Fruit fly (Drosophila melanogaster) whole organism, embryonic: ENCODE measurements around the gene CG2854.

ENCODE experiments used
- Blimp-1 ChIP-seq: fragments of 200-800 bp; sonication (Bioruptor generic); optimal IDR thresholded peaks from 3 replicates; lab custom pipeline; 2018; ENCODE audit warnings: missing biosample characterization, missing genetic modification characterization, mild to moderate bottlenecking, moderate library complexity, missing genetic modification reagents
- CG10267 ChIP-seq: fragments of 200-800 bp; sonication (Bioruptor generic); optimal IDR thresholded peaks from 2 replicates; lab custom pipeline; 2018; ENCODE audit warnings: missing biosample characterization, mild to moderate bottlenecking, missing genetic modification characterization, moderate library complexity
- CG11093 ChIP-seq: fragments of 200-800 bp; sonication (Bioruptor generic); IDR thresholded peaks from 3 replicates; pipeline ENCODE4 v1.3.6; 2022; ENCODE audit warnings: missing biosample characterization, missing genetic modification characterization
- CG11456 ChIP-seq: fragments of 200-800 bp; sonication (Bioruptor generic); IDR thresholded peaks from 3 replicates; pipeline ENCODE4 v1.3.6; 2022; ENCODE audit warnings: missing biosample characterization, missing genetic modification characterization
- CG11504 ChIP-seq: fragments of 200-800 bp; sonication (Bioruptor generic); optimal IDR thresholded peaks from 3 replicates; lab custom pipeline; 2019; ENCODE audit warnings: missing biosample characterization, mild to moderate bottlenecking, missing genetic modification characterization, moderate library complexity
- CG12299 ChIP-seq: fragments of 200-800 bp; sonication (Bioruptor generic); optimal IDR thresholded peaks from 2 replicates; lab custom pipeline; 2018; ENCODE audit warnings: missing biosample characterization, mild to moderate bottlenecking, missing genetic modification characterization
- CG1233 ChIP-seq: fragments of 200-800 bp; sonication (Bioruptor generic); optimal IDR thresholded peaks from 4 replicates; lab custom pipeline; 2018; ENCODE audit warnings: missing biosample characterization, mild to moderate bottlenecking, missing genetic modification characterization
- CG14014 ChIP-seq: fragments of 200-800 bp; sonication (Bioruptor generic); IDR thresholded peaks from 2 replicates; pipeline ENCODE4 v1.3.6; 2022; ENCODE audit warnings: missing biosample characterization, missing genetic modification characterization
- CG16813 ChIP-seq: fragments of 200-800 bp; sonication (Bioruptor generic); IDR thresholded peaks from 3 replicates; pipeline ENCODE4 v1.3.6; 2022; ENCODE audit warnings: missing biosample characterization, missing genetic modification characterization; ENCODE audit not compliant: partially characterized antibody
- CG16815 ChIP-seq: fragments of 200-800 bp; sonication (Bioruptor generic); optimal IDR thresholded peaks from 3 replicates; lab custom pipeline; 2017; ENCODE audit warnings: missing biosample characterization, mild to moderate bottlenecking, missing genetic modification characterization
- CG18764 ChIP-seq: fragments of 200-800 bp; sonication (Bioruptor generic); optimal IDR thresholded peaks from 3 replicates; lab custom pipeline; 2016; ENCODE audit warnings: missing biosample characterization, missing genetic modification characterization
- CG2199 ChIP-seq: fragments of 200-800 bp; sonication (Bioruptor generic); IDR thresholded peaks from 3 replicates; pipeline ENCODE4 v1.3.6; 2022; ENCODE audit warnings: missing biosample characterization, missing genetic modification characterization
- CG2678 ChIP-seq: fragments of 200-800 bp; sonication (Bioruptor generic); optimal IDR thresholded peaks from 3 replicates; lab custom pipeline; 2019; ENCODE audit warnings: missing biosample characterization, mild to moderate bottlenecking, missing genetic modification characterization, moderate library complexity
- CG32772 ChIP-seq: fragments of 200-800 bp; sonication (Bioruptor generic); IDR thresholded peaks from 2 replicates; pipeline ENCODE4 v1.3.6; 2022; ENCODE audit warnings: missing biosample characterization, missing genetic modification characterization
- CG3995 ChIP-seq: fragments of 200-800 bp; sonication (Bioruptor generic); optimal IDR thresholded peaks from 3 replicates; lab custom pipeline; 2016; ENCODE audit warnings: missing biosample characterization, missing genetic modification characterization
- CG4617 ChIP-seq: fragments of 200-800 bp; sonication (Bioruptor generic); optimal IDR thresholded peaks from 3 replicates; lab custom pipeline; 2016; ENCODE audit warnings: missing biosample characterization, missing genetic modification characterization, borderline replicate concordance
- CG6854 ChIP-seq: fragments of 200-800 bp; sonication (Bioruptor generic); optimal IDR thresholded peaks from 3 replicates; lab custom pipeline; 2017; ENCODE audit warnings: missing biosample characterization, mild to moderate bottlenecking, missing genetic modification characterization
- CG7271 ChIP-seq: fragments of 200-800 bp; sonication (Bioruptor generic); optimal IDR thresholded peaks from 2 replicates; lab custom pipeline; 2018; ENCODE audit warnings: missing biosample characterization, mild to moderate bottlenecking, missing genetic modification characterization, moderate library complexity
- CG9609 ChIP-seq: fragments of 200-800 bp; sonication (Bioruptor generic); optimal IDR thresholded peaks from 3 replicates; lab custom pipeline; 2016; ENCODE audit warnings: missing biosample characterization, missing genetic modification characterization
- CkIIα-i1 ChIP-seq: fragments of 200-800 bp; sonication (Bioruptor generic); IDR thresholded peaks from 2 replicates; pipeline ENCODE4 v1.3.6; 2022; ENCODE audit warnings: missing biosample characterization, missing genetic modification characterization
- CoRest ChIP-seq: fragments of 200-800 bp; sonication (Bioruptor generic); optimal IDR thresholded peaks from 3 replicates; lab custom pipeline; 2018; ENCODE audit warnings: missing biosample characterization, mild to moderate bottlenecking, missing genetic modification characterization, moderate library complexity
- Deaf1 ChIP-seq: fragments of 200-800 bp; optimal IDR thresholded peaks from 3 replicates; lab custom pipeline; 2019; ENCODE audit warnings: missing biosample characterization, mild to moderate bottlenecking, missing genetic modification characterization, moderate library complexity
- E2f1 ChIP-seq: fragments of 200-800 bp; sonication (Bioruptor generic); IDR thresholded peaks from 2 replicates; pipeline ENCODE4 v1.3.6; 2022; ENCODE audit warnings: missing biosample characterization, missing genetic modification characterization
- Hr39 ChIP-seq: fragments of >200 bp; optimal IDR thresholded peaks from 2 replicates; lab custom pipeline; 2017
- Kr ChIP-seq: fragments of 200-800 bp; sonication (Bioruptor generic); optimal IDR thresholded peaks from 2 replicates; lab custom pipeline; 2017; ENCODE audit warnings: missing biosample characterization, mild to moderate bottlenecking, missing genetic modification characterization
- Lhr ChIP-seq: fragments of 200-800 bp; sonication (Bioruptor generic); optimal IDR thresholded peaks from 3 replicates; lab custom pipeline; 2017; ENCODE audit warnings: mild to moderate bottlenecking, missing biosample characterization, missing genetic modification reagents, missing genetic modification characterization
- Lpt ChIP-seq: fragments of >200 bp; optimal IDR thresholded peaks from 2 replicates; lab custom pipeline; 2018; ENCODE audit warnings: missing biosample characterization, missing genetic modification characterization
- Max ChIP-seq: fragments of 200-800 bp; sonication (Bioruptor generic); optimal IDR thresholded peaks from 2 replicates; lab custom pipeline; 2016; ENCODE audit warnings: missing biosample characterization, mild to moderate bottlenecking, missing genetic modification characterization
- Ravus ChIP-seq: fragments of 200-800 bp; sonication (Bioruptor generic); IDR thresholded peaks from 2 replicates; pipeline ENCODE4 v1.3.6; 2022; ENCODE audit warnings: missing biosample characterization, missing genetic modification characterization
- Rfx ChIP-seq: fragments of 200-800 bp; sonication (Bioruptor generic); IDR thresholded peaks from 2 replicates; pipeline ENCODE4 v1.3.6; 2022; ENCODE audit warnings: missing biosample characterization, missing genetic modification characterization
- Xrp1 ChIP-seq: fragments of 200-800 bp; sonication (Bioruptor generic); IDR thresholded peaks from 2 replicates; pipeline ENCODE4 v1.3.6; 2022; ENCODE audit warnings: missing biosample characterization, missing genetic modification characterization
- ac ChIP-seq: fragments of 200-800 bp; sonication (Bioruptor generic); optimal IDR thresholded peaks from 3 replicates; lab custom pipeline; 2017; ENCODE audit warnings: missing biosample characterization, mild to moderate bottlenecking, missing genetic modification characterization
- ap ChIP-seq: fragments of 200-800 bp; sonication (Bioruptor generic); IDR thresholded peaks from 2 replicates; pipeline ENCODE4 v1.3.6; 2022; ENCODE audit warnings: missing biosample characterization, missing genetic modification characterization
- ci ChIP-seq: fragments of 200-800 bp; sonication (Bioruptor generic); IDR thresholded peaks from 3 replicates; pipeline ENCODE4 v1.3.6; 2022; ENCODE audit warnings: missing biosample characterization, missing genetic modification characterization
- danr ChIP-seq: fragments of 200-800 bp; sonication (Bioruptor generic); IDR thresholded peaks from 2 replicates; pipeline ENCODE4 v1.3.6; 2022; ENCODE audit warnings: missing biosample characterization, missing genetic modification characterization
- dati ChIP-seq: fragments of 200-800 bp; sonication (Bioruptor generic); IDR thresholded peaks from 2 replicates; pipeline ENCODE4 v1.3.6; 2022; ENCODE audit warnings: missing biosample characterization, missing genetic modification characterization
- disco-r ChIP-seq: fragments of 200-800 bp; sonication (Bioruptor generic); optimal IDR thresholded peaks from 2 replicates; lab custom pipeline; 2016; ENCODE audit warnings: missing biosample characterization, missing genetic modification characterization
- dm ChIP-seq: fragments of 200-800 bp; sonication (Bioruptor generic); optimal IDR thresholded peaks from 3 replicates; lab custom pipeline; 2016; ENCODE audit warnings: missing biosample characterization, missing genetic modification characterization
- dmrt11E ChIP-seq: fragments of 200-800 bp; sonication (Bioruptor generic); optimal IDR thresholded peaks from 3 replicates; lab custom pipeline; 2018; ENCODE audit warnings: missing biosample characterization, mild to moderate bottlenecking, missing genetic modification characterization, moderate library complexity
- dmrt99B ChIP-seq: fragments of 200-800 bp; sonication (Bioruptor generic); optimal IDR thresholded peaks from 2 replicates; lab custom pipeline; 2018; ENCODE audit warnings: missing biosample characterization, mild to moderate bottlenecking, missing genetic modification characterization, moderate library complexity
- gro ChIP-seq: fragments of 200-800 bp; sonication (Bioruptor generic); optimal IDR thresholded peaks from 2 replicates; lab custom pipeline; 2016; ENCODE audit warnings: missing biosample characterization, missing genetic modification characterization
- her ChIP-seq: fragments of 200-800 bp; sonication (Bioruptor generic); optimal IDR thresholded peaks from 2 replicates; lab custom pipeline; 2016; ENCODE audit warnings: missing biosample characterization, missing genetic modification characterization
- lab ChIP-seq: fragments of 200-800 bp; sonication (Bioruptor generic); optimal IDR thresholded peaks from 3 replicates; lab custom pipeline; 2017; ENCODE audit warnings: missing biosample characterization, missing genetic modification characterization, mild to moderate bottlenecking, moderate library complexity, missing genetic modification reagents
- odd ChIP-seq: fragments of 200-800 bp; sonication (Bioruptor generic); optimal IDR thresholded peaks from 2 replicates; lab custom pipeline; 2017; ENCODE audit warnings: missing biosample characterization, mild to moderate bottlenecking, missing genetic modification characterization
- p53 ChIP-seq: fragments of 200-800 bp; sonication (Bioruptor generic); optimal IDR thresholded peaks from 2 replicates; lab custom pipeline; 2016; ENCODE audit warnings: missing biosample characterization, missing genetic modification characterization
- pfk ChIP-seq: fragments of 200-800 bp; sonication (Bioruptor generic); optimal IDR thresholded peaks from 2 replicates; lab custom pipeline; 2018; ENCODE audit warnings: missing biosample characterization, mild to moderate bottlenecking, missing genetic modification characterization, moderate library complexity
- pita ChIP-seq: fragments of 200-800 bp; sonication (Bioruptor generic); optimal IDR thresholded peaks from 2 replicates; lab custom pipeline; 2017; ENCODE audit warnings: missing biosample characterization, mild to moderate bottlenecking, missing genetic modification characterization
- sc ChIP-seq, 3 experiments: fragments of >200 bp in 2 of 3; fragments of 200-800 bp in 1 of 3; sonication (Bioruptor generic) in 1 of 3; optimal IDR thresholded peaks; 2 replicates in 2 of 3; 3 replicates in 1 of 3; lab custom pipeline; 2017; ENCODE audit warnings: mild to moderate bottlenecking in 1 of 3, missing biosample characterization in 1 of 3, missing genetic modification characterization in 1 of 3, missing genetic modification reagents in 1 of 3
- vvl ChIP-seq: fragments of 200-800 bp; sonication (Bioruptor generic); IDR thresholded peaks from 2 replicates; pipeline ENCODE4 v1.3.6; 2022; ENCODE audit warnings: missing biosample characterization, missing genetic modification characterization

Gene CG2854

dm6 chrX:2298708-2299370 lies 28.1 kb upstream of the CG2854 start (continued):
- TF ChIP-seq ap (GFP tag; lab: Robert Waterston, UW) (peak; percentile 77), ac (GFP tag; lab: Kevin White, UChicago) (peak; percentile 67), CG6854 (GFP tag; lab: Kevin White, UChicago) (peak; percentile 20), Ravus (no peak; the same call in 1 of the 2 replicates), Deaf1 (peak; percentile 69), odd (GFP tag; lab: Kevin White, UChicago) (peak; percentile 69), vvl (GFP tag; lab: Robert Waterston, UW) (peak; percentile 94), CG3995 (GFP tag; lab: Kevin White, UChicago) (no peak), dmrt99B (tag; lab: Kevin White, UChicago) (peak; percentile 87), Kr (GFP tag; lab: Kevin White, UChicago) (peak; percentile 76), gro (GFP tag; lab: Kevin White, UChicago) (peak; percentile 12), CG4617 (GFP tag; lab: Kevin White, UChicago) (no peak), Max (GFP tag; lab: Kevin White, UChicago) (peak; percentile 41), dm (GFP tag; lab: Kevin White, UChicago) (peak; percentile 61), Lpt (GFP tag; lab: Kevin White, UChicago) (no peak), Hr39 (lab: Kevin White, UChicago) (no peak), CG12299 (tag; lab: Kevin White, UChicago) (peak; percentile 44), CG2199 (GFP tag; lab: Robert Waterston, UW) (peak; percentile 93), CG11504 (tag; lab: Kevin White, UChicago) (peak; percentile 78), disco-r (peak; percentile 53), Rfx (GFP tag; lab: Robert Waterston, UW) (peak; percentile 50; the same call in 1 of the 2 replicates), CG7271 (peak; percentile 68), CG1233 (peak; percentile 60), lab (GFP tag; lab: Kevin White, UChicago) (peak; percentile 74), CG10267 (peak; percentile 83), Xrp1 (peak; percentile 94), CkIIα-i1 (GFP tag; lab: Robert Waterston, UW) (no peak), pfk (no peak), Blimp-1 (peak; percentile 86), sc (optimal IDR thresholded peaks at IDR 0.05; lab: Kevin White, UChicago) (no peak), sc (GFP tag; optimal IDR thresholded peaks at IDR 0.05; lab: Kevin White, UChicago) (peak; percentile 75), CG18764 (peak; percentile 66), dati (peak; percentile 47; the same call in 1 of the 2 replicates), CG32772 (peak; percentile 74), E2f1 (peak; percentile 72), CG16813 (GFP tag; lab: Robert Waterston, UW) (no peak), CG14014 (GFP tag; lab: Robert Waterston, UW) (peak; percentile 53; the same call in 1 of the 2 replicates), dmrt11E (tag; lab: Kevin White, UChicago) (peak; percentile 95), p53 (GFP tag; lab: Kevin White, UChicago) (peak; percentile 60), CoRest (tag; lab: Kevin White, UChicago) (peak; percentile 76), ci (GFP tag; lab: Robert Waterston, UW) (peak; percentile 98), pita (GFP tag; lab: Kevin White, UChicago) (no peak), her (GFP tag; lab: Kevin White, UChicago) (peak; percentile 81), danr (GFP tag; lab: Robert Waterston, UW) (0 out of 2 replicates have a peak, but pooled peaks have one; percentile 23), CG11456 (no peak), CG2678 (peak; percentile 74), CG16815 (GFP tag; lab: Kevin White, UChicago) (peak; percentile 53), CG9609 (GFP tag; lab: Kevin White, UChicago) (peak; percentile 58), CG11093 (GFP tag; lab: Robert Waterston, UW) (peak; percentile 49; the same call in 1 of the 3 replicates), Lhr (GFP tag; lab: Kevin White, UChicago) (peak; percentile 49)
